Fruit fly (Drosophila melanogaster): ENCODE results near the gene tko.

tko gene

dm6 chrX:2455337-2456246 lies 11.8 kb upstream of the tko start (continued):
- TF ChIP-seq sens (GFP tag) (peak; percentile 60), Med (GFP tag) (peak; percentile 68), sd (tag; optimal IDR thresholded peaks at IDR 0.05) (peak; percentile 42), CG13775 (GFP tag; optimal IDR thresholded peaks at IDR 0.05) (no peak), CG2120 (GFP tag; optimal IDR thresholded peaks at IDR 0.05) (peak; percentile 38), CG9932 (GFP tag; IDR thresholded peaks at IDR 0.05) (peak; percentile 42), cg (GFP tag; optimal IDR thresholded peaks at IDR 0.05) (peak; percentile 37), CG34422 (GFP tag; IDR thresholded peaks at IDR 0.05) (no peak), CG13287 (GFP tag; IDR thresholded peaks at IDR 0.05; ENCODE audit: partially characterized antibody) (no peak), row (GFP tag; IDR thresholded peaks at IDR 0.05) (peak; percentile 54), NK7.1 (GFP tag; optimal IDR thresholded peaks at IDR 0.05) (no peak), CG11247 (GFP tag; IDR thresholded peaks at IDR 0.05) (no peak), en (GFP tag; optimal IDR thresholded peaks at IDR 0.05) (no peak), CG15011 (GFP tag; optimal IDR thresholded peaks at IDR 0.05) (no peak), al (GFP tag; IDR thresholded peaks at IDR 0.05) (0 out of 2 replicates have a peak, but pooled peaks have one; percentile 18), CG3726 (GFP tag; IDR thresholded peaks at IDR 0.05) (no peak), gt (GFP tag; IDR thresholded peaks at IDR 0.05) (0 out of 2 replicates have a peak, but pooled peaks have one; percentile 27), z (GFP tag; IDR thresholded peaks at IDR 0.05) (0 out of 3 replicates have a peak, but pooled peaks have one; percentile 16), nom (GFP tag; optimal IDR thresholded peaks at IDR 0.05) (peak; percentile 11), jing (GFP tag; optimal IDR thresholded peaks at IDR 0.05) (no peak), pfk (GFP tag; optimal IDR thresholded peaks at IDR 0.05) (peak; percentile 19)

- TF ChIP-seq CG11504 (tag; optimal IDR thresholded peaks at IDR 0.05) (peak; percentile 97), Ets65A (GFP tag) (peak; percentile 66), chif (GFP tag; optimal IDR thresholded peaks at IDR 0.05) (no peak), CG18619 (GFP tag; optimal IDR thresholded peaks at IDR 0.05) (no peak), CG34224 (GFP tag; IDR thresholded peaks at IDR 0.05; ENCODE audit: partially characterized antibody) (no peak), sens (GFP tag) (peak; percentile 34), D (optimal IDR thresholded peaks at IDR 0.05) (peak; percentile 39), D (GFP tag; optimal IDR thresholded peaks at IDR 0.05) (no peak), ttk (GFP tag; IDR thresholded peaks at IDR 0.05) (no peak)
Measured at dm6 chrX:2453772-2454171, 10.0 kb upstream of the tko start.

dm6 chrX:2452734-2453133 lies 9.0 kb upstream of the tko start:
- TF ChIP-seq bsh (GFP tag; optimal IDR thresholded peaks at IDR 0.05) (peak in 1 of 2 experiments; percentile 56), prd (optimal IDR thresholded peaks at IDR 0.05) (no peak), prd (GFP tag; IDR thresholded peaks at IDR 0.05) (no peak), CG10267 (tag; optimal IDR thresholded peaks at IDR 0.05) (no peak), CG7839 (tag; optimal IDR thresholded peaks at IDR 0.05) (no peak), CG14441 (GFP tag; IDR thresholded peaks at IDR 0.05) (no peak)

dm6 chrX:2447750-2448299 lies 4.0 kb upstream of the tko start, which contains the start of gene z:
Gene z, plus strand, starts transcription at chrX:2447769.
- TF ChIP-seq prd (optimal IDR thresholded peaks at IDR 0.05) (no peak), prd (GFP tag; IDR thresholded peaks at IDR 0.05) (no peak), CG16815 (GFP tag; optimal IDR thresholded peaks at IDR 0.05) (no peak), dati (GFP tag; IDR thresholded peaks at IDR 0.05) (no peak), CG4730 (GFP tag; IDR thresholded peaks at IDR 0.05) (no peak), CG8388 (GFP tag; optimal IDR thresholded peaks at IDR 0.05) (no peak), vvl (GFP tag; IDR thresholded peaks at IDR 0.05) (no peak), fd96Cb (tag; optimal IDR thresholded peaks at IDR 0.05) (no peak), fd102C (GFP tag; optimal IDR thresholded peaks at IDR 0.05) (no peak), CG10654 (GFP tag; optimal IDR thresholded peaks at IDR 0.05) (no peak), slou (GFP tag; optimal IDR thresholded peaks at IDR 0.05) (no peak), run (tag; optimal IDR thresholded peaks at IDR 0.05) (no peak), nerfin-1 (tag; optimal IDR thresholded peaks at IDR 0.05) (no peak), MBD-R2 (GFP tag; IDR thresholded peaks at IDR 0.05) (peak; percentile 50)
